Worm (Caenorhabditis elegans): ENCODE measurements around the gene nhr-182.

ce11 chrV:2238012-2238411 is 21.7 kb downstream of the nhr-182 start:
- TF ChIP-seq C38D4.7 (GFP tag; optimal IDR thresholded peaks at IDR 0.05) = no peak
- no peak for TF ChIP-seq pha-4 (tag; optimal IDR thresholded peaks at IDR 0.05)
- TF ChIP-seq elt-2 (tag; optimal IDR thresholded peaks at IDR 0.05) = no peak
- no peak for TF ChIP-seq nhr-11 (tag; optimal IDR thresholded peaks at IDR 0.05)
- no peak for TF ChIP-seq lin-11 (tag; optimal IDR thresholded peaks at IDR 0.05)
- TF ChIP-seq nfya-1 (tag; optimal IDR thresholded peaks at IDR 0.05) = no peak
- TF ChIP-seq syd-9 (tag; optimal IDR thresholded peaks at IDR 0.05) = no peak
- TF ChIP-seq pha-2 (tag; optimal IDR thresholded peaks at IDR 0.05) = no peak

Data from whole organism, late embryonic.